Worm (Caenorhabditis elegans) whole organism, mixed stage, embryonic: ENCODE measurements around the gene T24D5.3.

Source experiments
- nhr-28 ChIP-seq: fragments of 150-350 bp; optimal IDR thresholded peaks from 2 replicates; lab custom pipeline; 2014; ENCODE audit warnings: missing biosample characterization, missing genetic modification characterization
- pha-4 ChIP-seq: fragments of 150-350 bp; optimal IDR thresholded peaks from 2 replicates; lab custom pipeline; 2018; ENCODE audit warnings: missing biosample characterization, missing genetic modification reagents, missing genetic modification characterization
- snpc-4 ChIP-seq: fragments of 150-350 bp; optimal IDR thresholded peaks from 2 replicates; lab custom pipeline; 2014; ENCODE audit warnings: missing biosample characterization, missing genetic modification characterization

DNA sequence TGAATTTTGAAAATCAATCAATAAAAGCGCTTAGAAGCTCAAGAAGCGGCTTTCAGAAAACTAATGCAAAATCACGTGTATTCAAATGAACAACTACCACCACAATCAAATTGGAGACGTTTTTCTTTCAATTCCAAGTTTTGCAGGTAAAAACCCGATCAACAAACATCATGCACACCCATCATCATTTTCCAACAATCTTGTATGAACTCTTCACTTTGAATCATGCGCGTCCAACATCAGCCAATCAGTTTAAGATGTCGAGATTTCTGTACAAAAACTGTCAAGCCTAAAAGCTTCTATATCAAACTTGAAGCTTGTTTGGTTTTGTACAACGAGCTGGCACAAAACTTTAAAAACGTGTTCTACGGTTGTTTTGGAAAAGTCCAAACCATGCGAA, 41.1 kb upstream of the T24D5.3 start:
- TF ChIP-seq nhr-28 (tag; lab: Kevin White, UChicago) (no peak), pha-4 (tag; lab: Kevin White, UChicago) (no peak), snpc-4 (tag; lab: Kevin White, UChicago) (no peak)
